Worm (Caenorhabditis elegans) whole organism, late embryonic: ENCODE data around the gene F58A6.1.

Source experiments
- C38D4.7 ChIP-seq: fragments of 200-800 bp; sonication (Bioruptor generic); optimal IDR thresholded peaks from 2 replicates; lab custom pipeline; 2018; ENCODE audit warnings: mild to moderate bottlenecking, missing genetic modification characterization, moderate library complexity, missing compliant biosample characterization
- F13H6.1 ChIP-seq: sonication (generic microtip); optimal IDR thresholded peaks from 2 replicates; lab custom pipeline; 2016; ENCODE audit warnings: missing genetic modification characterization, missing compliant biosample characterization
- Y22D7AL.16 ChIP-seq: sonication (generic microtip); optimal IDR thresholded peaks from 2 replicates; lab custom pipeline; 2016; ENCODE audit warnings: missing genetic modification characterization, missing compliant biosample characterization
- ceh-18 ChIP-seq: sonication (generic microtip); optimal IDR thresholded peaks from 2 replicates; lab custom pipeline; 2016; ENCODE audit warnings: missing genetic modification characterization, missing compliant biosample characterization
- ceh-19 ChIP-seq: fragments of 200-800 bp; sonication (Bioruptor generic); optimal IDR thresholded peaks from 2 replicates; lab custom pipeline; 2018; ENCODE audit warnings: mild to moderate bottlenecking, missing genetic modification characterization, missing compliant biosample characterization
- ceh-2 ChIP-seq: sonication (generic microtip); optimal IDR thresholded peaks from 2 replicates; lab custom pipeline; 2016; ENCODE audit warnings: missing genotype, missing genetic modification characterization, missing compliant biosample characterization
- ceh-30 ChIP-seq: fragments of 150-350 bp; optimal IDR thresholded peaks from 2 replicates; lab custom pipeline; 2014; ENCODE audit warnings: missing biosample characterization, missing genetic modification characterization
- ceh-31 ChIP-seq: sonication (generic microtip); optimal IDR thresholded peaks from 2 replicates; lab custom pipeline; 2016; ENCODE audit warnings: missing genetic modification characterization, missing compliant biosample characterization
- ceh-34 ChIP-seq: sonication (generic microtip); optimal IDR thresholded peaks from 2 replicates; lab custom pipeline; 2016; ENCODE audit warnings: mild to moderate bottlenecking, missing genetic modification characterization, missing compliant biosample characterization
- ceh-45 ChIP-seq: fragments of 200-800 bp; sonication (Bioruptor generic); IDR thresholded peaks from 2 replicates; pipeline ENCODE4 v1.3.6; 2022; ENCODE audit warnings: missing genetic modification reagents, missing genetic modification characterization, missing compliant biosample characterization
- ceh-48 ChIP-seq: sonication (generic microtip); optimal IDR thresholded peaks from 2 replicates; lab custom pipeline; 2016; ENCODE audit warnings: missing genetic modification characterization, inconsistent platforms, missing compliant biosample characterization
- ceh-9 ChIP-seq: sonication (generic microtip); optimal IDR thresholded peaks from 2 replicates; lab custom pipeline; 2016; ENCODE audit warnings: mild to moderate bottlenecking, missing genetic modification characterization, inconsistent platforms, missing compliant biosample characterization
- che-1 ChIP-seq: sonication (generic microtip); optimal IDR thresholded peaks from 2 replicates; lab custom pipeline; 2016; ENCODE audit warnings: mild to moderate bottlenecking, missing genetic modification characterization, missing compliant biosample characterization
- dmd-4 ChIP-seq: sonication (generic microtip); optimal IDR thresholded peaks from 2 replicates; lab custom pipeline; 2016; ENCODE audit warnings: borderline replicate concordance, missing genetic modification characterization, missing compliant biosample characterization
- dve-1 ChIP-seq: sonication (generic microtip); optimal IDR thresholded peaks from 2 replicates; lab custom pipeline; 2017; ENCODE audit warnings: antibody characterized with exemption, mild to moderate bottlenecking, missing genetic modification characterization, missing compliant biosample characterization
- elt-2 ChIP-seq: sonication (generic microtip); optimal IDR thresholded peaks from 2 replicates; lab custom pipeline; 2016; ENCODE audit warnings: missing genetic modification reagents, missing genetic modification characterization, missing compliant biosample characterization
- elt-4 ChIP-seq: sonication (generic microtip); optimal IDR thresholded peaks from 2 replicates; lab custom pipeline; 2016; ENCODE audit warnings: missing genetic modification characterization, missing compliant biosample characterization
- ets-4 ChIP-seq: sonication (generic microtip); optimal IDR thresholded peaks from 2 replicates; lab custom pipeline; 2016; ENCODE audit warnings: missing genetic modification characterization, missing compliant biosample characterization
- eyg-1 ChIP-seq: sonication (generic microtip); optimal IDR thresholded peaks from 2 replicates; lab custom pipeline; 2016; ENCODE audit warnings: missing genotype, missing genetic modification characterization, missing compliant biosample characterization
- fax-1 ChIP-seq: sonication (generic microtip); optimal IDR thresholded peaks from 2 replicates; lab custom pipeline; 2016; ENCODE audit warnings: missing genotype, missing genetic modification characterization, missing compliant biosample characterization
- fkh-10 ChIP-seq: fragments of 150-350 bp; optimal IDR thresholded peaks from 2 replicates; lab custom pipeline; 2014; ENCODE audit warnings: missing biosample characterization, missing genetic modification reagents, missing genetic modification characterization
- fkh-6 ChIP-seq: sonication (generic microtip); optimal IDR thresholded peaks from 2 replicates; lab custom pipeline; 2016; ENCODE audit warnings: missing genetic modification characterization, missing compliant biosample characterization
- gmeb-2 ChIP-seq: sonication (generic microtip); optimal IDR thresholded peaks from 2 replicates; lab custom pipeline; 2016; ENCODE audit warnings: missing genetic modification characterization, inconsistent platforms, missing compliant biosample characterization
- hlh-13 ChIP-seq: fragments of 200-800 bp; sonication (Bioruptor generic); optimal IDR thresholded peaks from 2 replicates; lab custom pipeline; 2018; ENCODE audit warnings: mild to moderate bottlenecking, missing genetic modification characterization, missing compliant biosample characterization
- hlh-15 ChIP-seq: sonication (generic microtip); optimal IDR thresholded peaks from 2 replicates; lab custom pipeline; 2016; ENCODE audit warnings: missing genetic modification characterization, missing compliant biosample characterization
- hlh-6 ChIP-seq: sonication (generic microtip); optimal IDR thresholded peaks from 2 replicates; lab custom pipeline; 2016; ENCODE audit warnings: missing genotype, missing genetic modification characterization, missing compliant biosample characterization
- hlh-8 ChIP-seq: sonication (generic microtip); optimal IDR thresholded peaks from 2 replicates; lab custom pipeline; 2016; ENCODE audit warnings: missing genotype, missing genetic modification characterization, missing compliant biosample characterization
- lim-6 ChIP-seq: sonication (generic microtip); optimal IDR thresholded peaks from 2 replicates; lab custom pipeline; 2016; ENCODE audit warnings: missing genetic modification characterization, missing compliant biosample characterization
- madf-2 ChIP-seq: sonication (generic microtip); optimal IDR thresholded peaks from 2 replicates; lab custom pipeline; 2017; ENCODE audit warnings: missing genetic modification characterization, missing compliant biosample characterization
- nfya-1 ChIP-seq: sonication (generic microtip); optimal IDR thresholded peaks from 2 replicates; lab custom pipeline; 2017; ENCODE audit warnings: missing genetic modification characterization, mild to moderate bottlenecking, missing compliant biosample characterization, antibody characterized with exemption, moderate library complexity
- nhr-11 ChIP-seq: fragments of 150-350 bp; optimal IDR thresholded peaks from 2 replicates; lab custom pipeline; 2014; ENCODE audit warnings: missing biosample characterization, missing genetic modification characterization
- npax-4 ChIP-seq: sonication (generic microtip); optimal IDR thresholded peaks from 2 replicates; lab custom pipeline; 2016; ENCODE audit warnings: missing genetic modification characterization, missing compliant biosample characterization
- pag-3 ChIP-seq: sonication (generic microtip); optimal IDR thresholded peaks from 2 replicates; lab custom pipeline; 2016; ENCODE audit warnings: missing compliant biosample characterization, missing genetic modification characterization, borderline replicate concordance
- pat-9 ChIP-seq: fragments of 200-800 bp; sonication (Bioruptor generic); optimal IDR thresholded peaks from 2 replicates; lab custom pipeline; 2018; ENCODE audit warnings: mild to moderate bottlenecking, missing genetic modification characterization, moderate library complexity, missing compliant biosample characterization
- pax-1 ChIP-seq: fragments of 150-350 bp; optimal IDR thresholded peaks from 2 replicates; lab custom pipeline; 2014; ENCODE audit warnings: missing biosample characterization, missing genetic modification characterization
- pqm-1 ChIP-seq: sonication (generic microtip); optimal IDR thresholded peaks from 2 replicates; lab custom pipeline; 2016; ENCODE audit warnings: missing genetic modification characterization, missing compliant biosample characterization
- pros-1 ChIP-seq: fragments of 150-350 bp; optimal IDR thresholded peaks from 2 replicates; lab custom pipeline; 2014; ENCODE audit warnings: missing biosample characterization, missing genetic modification reagents, missing genetic modification characterization
- ref-2 ChIP-seq: sonication (generic microtip); optimal IDR thresholded peaks from 2 replicates; lab custom pipeline; 2016; ENCODE audit warnings: missing genetic modification characterization, missing compliant biosample characterization
- sdc-2 ChIP-seq: sonication (generic microtip); optimal IDR thresholded peaks from 2 replicates; lab custom pipeline; 2016; ENCODE audit warnings: missing genotype, missing genetic modification characterization, missing compliant biosample characterization
- sox-2 ChIP-seq: fragments of 200-800 bp; sonication (Bioruptor generic); IDR thresholded peaks from 2 replicates; pipeline ENCODE4 v1.3.6; 2022; ENCODE audit warnings: missing genetic modification reagents, missing genetic modification characterization, missing compliant biosample characterization
- sox-4 ChIP-seq: sonication (generic microtip); optimal IDR thresholded peaks from 2 replicates; lab custom pipeline; 2017; ENCODE audit warnings: mild to moderate bottlenecking, missing genetic modification characterization, inconsistent platforms, missing compliant biosample characterization
- tbx-2 ChIP-seq: sonication (generic microtip); optimal IDR thresholded peaks from 2 replicates; lab custom pipeline; 2016; ENCODE audit warnings: missing genetic modification characterization, missing compliant biosample characterization
- tbx-7 ChIP-seq: sonication (generic microtip); optimal IDR thresholded peaks from 2 replicates; lab custom pipeline; 2016; ENCODE audit warnings: missing genotype, missing genetic modification characterization, missing compliant biosample characterization
- ttx-3 ChIP-seq: sonication (generic microtip); optimal IDR thresholded peaks from 2 replicates; lab custom pipeline; 2016; ENCODE audit warnings: missing genetic modification reagents, missing genetic modification characterization, missing compliant biosample characterization
- unc-3 ChIP-seq, 2 experiments: fragments of 200-800 bp in 1 of 2; sonication (Bioruptor generic) in 1 of 2; sonication (generic microtip) in 1 of 2; conservative IDR thresholded peaks in 1 of 2; optimal IDR thresholded peaks in 1 of 2; 2 replicates each; pipeline versions ENCODE4 v1.3.6 to Lab custom; 2016 to 2022; ENCODE audit warnings: missing compliant biosample characterization in 2 of 2, missing genetic modification characterization in 2 of 2, missing genetic modification reagents in 1 of 2
- unc-42 ChIP-seq: sonication (generic microtip); optimal IDR thresholded peaks from 2 replicates; lab custom pipeline; 2016; ENCODE audit warnings: missing genotype, missing genetic modification characterization, missing compliant biosample characterization
- unc-55 ChIP-seq: sonication (generic microtip); optimal IDR thresholded peaks from 2 replicates; lab custom pipeline; 2017; ENCODE audit warnings: missing biosample characterization, missing genetic modification reagents, missing genetic modification characterization
- unc-86 ChIP-seq: sonication (generic microtip); optimal IDR thresholded peaks from 2 replicates; lab custom pipeline; 2016; ENCODE audit warnings: missing genetic modification characterization, missing compliant biosample characterization
- zip-5 ChIP-seq: sonication (generic microtip); optimal IDR thresholded peaks from 2 replicates; lab custom pipeline; 2016; ENCODE audit warnings: missing genetic modification characterization, missing compliant biosample characterization
- ztf-16 ChIP-seq: sonication (generic microtip); optimal IDR thresholded peaks from 2 replicates; lab custom pipeline; 2017; ENCODE audit warnings: missing genetic modification characterization, missing compliant biosample characterization

The F58A6.1 gene

DNA sequence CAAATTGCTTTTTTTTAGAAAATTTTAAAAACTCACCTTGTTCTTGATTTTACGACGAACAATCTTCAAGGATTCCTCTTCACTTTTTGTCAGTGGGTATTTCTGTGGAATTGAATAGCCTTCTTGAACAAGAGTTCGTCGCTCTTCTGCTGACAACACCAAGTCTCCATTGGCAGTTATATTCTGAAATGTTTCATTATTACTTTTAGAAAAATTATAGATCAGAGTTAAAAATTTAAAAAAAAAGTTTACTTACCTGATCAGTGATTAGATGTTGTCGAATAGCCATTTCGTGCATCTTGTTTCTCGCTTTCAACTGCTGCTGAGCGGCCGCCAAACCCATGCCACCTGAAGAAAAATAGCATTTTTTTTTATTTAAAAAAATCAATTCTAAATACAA lies 37.6 kb downstream of the F58A6.1 start:
- TF ChIP-seq ets-4 (tag; lab: Kevin White, UChicago) (no peak), npax-4 (tag; lab: Kevin White, UChicago) (no peak), madf-2 (no peak), ceh-48 (tag; lab: Kevin White, UChicago) (no peak), ceh-45 (GFP tag; lab: Robert Waterston, UW) (no peak), pag-3 (tag; lab: Kevin White, UChicago) (no peak), che-1 (tag; lab: Kevin White, UChicago) (no peak), pax-1 (tag; lab: Kevin White, UChicago) (no peak), fkh-6 (no peak), elt-2 (tag; lab: Kevin White, UChicago) (no peak), tbx-7 (tag; lab: Kevin White, UChicago) (no peak), hlh-6 (tag; lab: Kevin White, UChicago) (no peak), fkh-10 (GFP tag; lab: Kevin White, UChicago) (no peak), ceh-19 (GFP tag; lab: Kevin White, UChicago) (no peak), hlh-8 (tag; lab: Kevin White, UChicago) (no peak)

DNA sequence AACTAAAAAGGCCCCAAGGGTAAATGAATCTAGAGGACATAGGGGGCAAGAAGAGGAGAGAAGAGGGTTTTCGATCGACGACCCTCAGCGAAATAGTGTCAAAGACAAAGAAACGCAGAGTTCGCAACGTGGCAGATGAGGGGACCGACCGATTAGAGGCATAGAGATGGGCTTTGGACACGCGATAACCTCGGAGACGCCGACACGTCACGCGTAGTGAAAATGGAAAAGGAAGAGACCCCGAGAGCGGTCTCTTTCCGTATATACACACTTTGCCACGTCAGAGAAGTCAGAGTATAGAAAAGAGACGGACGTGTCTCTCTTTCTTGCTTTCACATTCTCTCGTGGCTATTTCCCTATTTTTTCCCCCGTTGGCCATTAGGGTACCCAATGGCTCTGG lies 38.8 kb downstream of the F58A6.1 start:
- TF ChIP-seq fax-1 (no peak), unc-86 (tag; lab: Kevin White, UChicago) (no peak), hlh-6 (tag; lab: Kevin White, UChicago) (no peak), ceh-31 (tag; lab: Kevin White, UChicago) (peak; percentile 88), che-1 (tag; lab: Kevin White, UChicago) (no peak), pros-1 (peak; percentile 80), eyg-1 (tag; lab: Kevin White, UChicago) (no peak), unc-42 (tag; lab: Kevin White, UChicago) (peak; percentile 51), ceh-30 (tag; lab: Kevin White, UChicago) (no peak), C38D4.7 (GFP tag; lab: Kevin White, UChicago) (no peak), ref-2 (tag; lab: Kevin White, UChicago) (peak; percentile 61), elt-2 (tag; lab: Kevin White, UChicago) (peak; percentile 83), fkh-6 (no peak), unc-55 (peak; percentile 87), pqm-1 (tag; lab: Kevin White, UChicago) (no peak), ceh-34 (tag; lab: Kevin White, UChicago) (peak; percentile 64), hlh-8 (tag; lab: Kevin White, UChicago) (peak; percentile 17), pat-9 (no peak), dmd-4 (tag; lab: Kevin White, UChicago) (no peak), unc-3 (GFP tag; conservative IDR thresholded peaks at IDR 0.05; lab: Robert Waterston, UW) (no peak), unc-3 (tag; optimal IDR thresholded peaks at IDR 0.05; lab: Kevin White, UChicago) (peak; percentile 30), tbx-2 (tag; lab: Kevin White, UChicago) (peak; percentile 55), gmeb-2 (tag; lab: Kevin White, UChicago) (no peak), pag-3 (tag; lab: Kevin White, UChicago) (no peak), F13H6.1 (tag; lab: Kevin White, UChicago) (peak; percentile 36), zip-5 (tag; lab: Kevin White, UChicago) (no peak), pax-1 (tag; lab: Kevin White, UChicago) (no peak), ceh-9 (tag; lab: Kevin White, UChicago) (no peak), fkh-10 (GFP tag; lab: Kevin White, UChicago) (no peak), hlh-13 (GFP tag; lab: Kevin White, UChicago) (no peak), Y22D7AL.16 (tag; lab: Kevin White, UChicago) (no peak), sox-2 (GFP tag; lab: Robert Waterston, UW) (no peak), sdc-2 (tag; lab: Kevin White, UChicago) (peak; percentile 45), ttx-3 (no peak), ceh-18 (tag; lab: Kevin White, UChicago) (peak; percentile 74), dve-1 (tag; lab: Kevin White, UChicago) (no peak), hlh-15 (no peak), sox-4 (tag; lab: Kevin White, UChicago) (no peak), nhr-11 (no peak), ztf-16 (tag; lab: Kevin White, UChicago) (no peak), nfya-1 (tag; lab: Kevin White, UChicago) (peak; percentile 80), elt-4 (tag; lab: Kevin White, UChicago) (no peak), lim-6 (tag; lab: Kevin White, UChicago) (no peak), ceh-2 (tag; lab: Kevin White, UChicago) (peak; percentile 29)
